Worm (Caenorhabditis elegans): ENCODE data around the gene mut-14.
A peak's percentile ranks its signal among the peaks of the same experiment; 100 is the strongest.

The mut-14 gene

ce11 chrV:5687115-5687979, 26.8 kb upstream of the mut-14 start, which contains the start of gene F25B4.7:
TSS of gene F25B4.7 (minus strand) at chrV:5687226.
- TF ChIP-seq nhr-76 (tag; optimal IDR thresholded peaks at IDR 0.05): no peak
- no peak for TF ChIP-seq fkh-8 (tag; optimal IDR thresholded peaks at IDR 0.05)
- no peak for TF ChIP-seq xbp-1 (tag; optimal IDR thresholded peaks at IDR 0.05)
- no peak for TF ChIP-seq unc-130 (tag; optimal IDR thresholded peaks at IDR 0.05)
- no peak for TF ChIP-seq nhr-12 (tag; optimal IDR thresholded peaks at IDR 0.05)
- no peak for TF ChIP-seq nhr-47 (tag; optimal IDR thresholded peaks at IDR 0.05)
- no peak for TF ChIP-seq C34B4.2 (tag; optimal IDR thresholded peaks at IDR 0.05)
- TF ChIP-seq nhr-28 (tag; optimal IDR thresholded peaks at IDR 0.05): no peak
- TF ChIP-seq nhr-71 (tag; optimal IDR thresholded peaks at IDR 0.05): peak; percentile 48
- TF ChIP-seq fkh-4 (tag; optimal IDR thresholded peaks at IDR 0.05; ENCODE audit: borderline replicate concordance): no peak
- peak; percentile 6 for TF ChIP-seq skn-1 (tag; optimal IDR thresholded peaks at IDR 0.05)
- no peak for TF ChIP-seq tbx-2 (tag; optimal IDR thresholded peaks at IDR 0.05)
- no peak for TF ChIP-seq zip-4 (GFP tag; optimal IDR thresholded peaks at IDR 0.05)
- peak; percentile 53 for TF ChIP-seq mep-1 (tag; optimal IDR thresholded peaks at IDR 0.05)
- peak; percentile 5 for TF ChIP-seq rnt-1 (tag; optimal IDR thresholded peaks at IDR 0.05)
- TF ChIP-seq ceh-90 (tag; optimal IDR thresholded peaks at IDR 0.05): no peak
- no peak for TF ChIP-seq ama-1 (optimal IDR thresholded peaks at IDR 0.05)
- peak; percentile 42 for TF ChIP-seq lin-14 (GFP tag; optimal IDR thresholded peaks at IDR 0.05)
- no peak for TF ChIP-seq dsc-1 (tag; optimal IDR thresholded peaks at IDR 0.05)
- peak; percentile 60 for TF ChIP-seq blmp-1 (tag; optimal IDR thresholded peaks at IDR 0.05)
- peak; percentile 32 to 36 for TF ChIP-seq efl-1 (optimal IDR thresholded peaks at IDR 0.05)
- TF ChIP-seq efl-1 (GFP tag; optimal IDR thresholded peaks at IDR 0.05 in 1 of 2): peak; percentile 25 to 87
- TF ChIP-seq nhr-19 (GFP tag; conservative IDR thresholded peaks at IDR 0.05): peak; percentile 69
- no peak for TF ChIP-seq unc-62 (GFP tag; optimal IDR thresholded peaks at IDR 0.05)
- TF ChIP-seq elt-3 (tag; optimal IDR thresholded peaks at IDR 0.05): peak in 2 of 6 experiments; percentile 18 to 39
- TF ChIP-seq nhr-90 (tag; optimal IDR thresholded peaks at IDR 0.05; ENCODE audit: poor library complexity): no peak
- peak; percentile 24 to 37 (median 31) for TF ChIP-seq dpl-1 (GFP tag; optimal IDR thresholded peaks at IDR 0.05)
- TF ChIP-seq C04F5.9 (tag; optimal IDR thresholded peaks at IDR 0.05): no peak
- peak in 1 of 3 experiments; percentile 12 for TF ChIP-seq ceh-82 (tag; optimal IDR thresholded peaks at IDR 0.05)
- TF ChIP-seq ces-1 (GFP tag; optimal IDR thresholded peaks at IDR 0.05): no peak
- no peak for TF ChIP-seq vab-15 (tag; optimal IDR thresholded peaks at IDR 0.05)
- peak; percentile 10 for TF ChIP-seq C16A3.4 (tag; optimal IDR thresholded peaks at IDR 0.05)
- peak; percentile 80 for TF ChIP-seq nhr-85 (tag)
- TF ChIP-seq fos-1 (tag; optimal IDR thresholded peaks at IDR 0.05): no peak
- TF ChIP-seq fkh-10 (GFP tag; optimal IDR thresholded peaks at IDR 0.05): no peak
- peak; percentile 24 for TF ChIP-seq snpc-4 (tag; optimal IDR thresholded peaks at IDR 0.05)
- peak in 1 of 2 experiments; percentile 47 for TF ChIP-seq lsy-2 (tag; optimal IDR thresholded peaks at IDR 0.05)
- TF ChIP-seq grh-1 (GFP tag; IDR thresholded peaks at IDR 0.05): no peak
- TF ChIP-seq snu-23 (GFP tag; optimal IDR thresholded peaks at IDR 0.05): peak; percentile 3
- peak; percentile 57 for TF ChIP-seq nhr-20 (tag; optimal IDR thresholded peaks at IDR 0.05)
- TF ChIP-seq lin-15B (tag; optimal IDR thresholded peaks at IDR 0.05): peak; percentile 9
- peak in 1 of 2 experiments; percentile 8 for TF ChIP-seq lin-35 (GFP tag; optimal IDR thresholded peaks at IDR 0.05)
- TF ChIP-seq hlh-17 (GFP tag; optimal IDR thresholded peaks at IDR 0.05; ENCODE audit: borderline replicate concordance): no peak
